Fruit fly (Drosophila melanogaster): ENCODE data around the gene tctn.

The tctn gene

dm6 chr2L:6178740-6179633, 48.5 kb upstream of the tctn start, which contains the start of gene smal (continued):
- TF ChIP-seq CG18619 (GFP tag; optimal IDR thresholded peaks at IDR 0.05) (peak; percentile 26), otp (GFP tag; IDR thresholded peaks at IDR 0.05) (peak; percentile 42; the same call in 1 of the 3 replicates), peb (GFP tag; IDR thresholded peaks at IDR 0.05) (no peak), CG3847 (GFP tag; IDR thresholded peaks at IDR 0.05) (no peak), mam (GFP tag; optimal IDR thresholded peaks at IDR 0.05) (no peak), Hand (GFP tag; optimal IDR thresholded peaks at IDR 0.05) (no peak), lola (GFP tag; optimal IDR thresholded peaks at IDR 0.05) (no peak), CrebB (tag; optimal IDR thresholded peaks at IDR 0.05) (no peak), Hr51 (GFP tag; optimal IDR thresholded peaks at IDR 0.05) (peak in 1 of 2 experiments; percentile 34), D19B (GFP tag; optimal IDR thresholded peaks at IDR 0.05) (no peak), Sry-β (GFP tag; optimal IDR thresholded peaks at IDR 0.05) (no peak), B-H1 (GFP tag; IDR thresholded peaks at IDR 0.05) (no peak), CG17385 (GFP tag; optimal IDR thresholded peaks at IDR 0.05) (peak; percentile 8), tna (GFP tag; IDR thresholded peaks at IDR 0.05; ENCODE audit: partially characterized antibody) (0 out of 2 replicates have a peak, but pooled peaks have one; percentile 48), sc (optimal IDR thresholded peaks at IDR 0.05) (no peak), sc (GFP tag; optimal IDR thresholded peaks at IDR 0.05) (no peak), pan (optimal IDR thresholded peaks at IDR 0.05) (no peak), pan (GFP tag; optimal IDR thresholded peaks at IDR 0.05 in 1 of 2, IDR thresholded peaks at IDR 0.05 in 1 of 2) (no peak), CG7987 (GFP tag; optimal IDR thresholded peaks at IDR 0.05) (peak; percentile 35), odd (GFP tag; optimal IDR thresholded peaks at IDR 0.05) (peak; percentile 19), CG1024 (GFP tag; IDR thresholded peaks at IDR 0.05) (no peak), HHEX (GFP tag; optimal IDR thresholded peaks at IDR 0.05) (no peak), CG11398 (GFP tag; optimal IDR thresholded peaks at IDR 0.05) (peak; percentile 19), CG18599 (GFP tag; optimal IDR thresholded peaks at IDR 0.05) (peak; percentile 40), Abd-B (GFP tag; optimal IDR thresholded peaks at IDR 0.05) (no peak), Six4 (GFP tag; optimal IDR thresholded peaks at IDR 0.05) (no peak), Myb (GFP tag; optimal IDR thresholded peaks at IDR 0.05) (no peak), CG9609 (GFP tag; optimal IDR thresholded peaks at IDR 0.05) (no peak), CG3838 (GFP tag; optimal IDR thresholded peaks at IDR 0.05) (no peak), sim (GFP tag; IDR thresholded peaks at IDR 0.05) (peak; percentile 66), Dek (tag; optimal IDR thresholded peaks at IDR 0.05) (no peak), CG6854 (GFP tag; optimal IDR thresholded peaks at IDR 0.05) (peak; percentile 6), Dbx (GFP tag; IDR thresholded peaks at IDR 0.05) (no peak), slbo (GFP tag; IDR thresholded peaks at IDR 0.05) (no peak), tx (GFP tag; optimal IDR thresholded peaks at IDR 0.05) (no peak), stwl (tag; optimal IDR thresholded peaks at IDR 0.05) (peak; percentile 16), CG12744 (GFP tag; optimal IDR thresholded peaks at IDR 0.05) (no peak), CG5953 (GFP tag; IDR thresholded peaks at IDR 0.05) (0 out of 2 replicates have a peak, but pooled peaks have one; percentile 44), CG12942 (GFP tag; optimal IDR thresholded peaks at IDR 0.05) (no peak), scrt (GFP tag; optimal IDR thresholded peaks at IDR 0.05) (peak; percentile 27), CG13296 (GFP tag; optimal IDR thresholded peaks at IDR 0.05) (no peak), pros (GFP tag; optimal IDR thresholded peaks at IDR 0.05) (peak; percentile 60), Deaf1 (tag; optimal IDR thresholded peaks at IDR 0.05) (peak; percentile 90), Bgb (GFP tag; IDR thresholded peaks at IDR 0.05; ENCODE audit: partially characterized antibody) (peak; percentile 61), CG32532 (GFP tag; IDR thresholded peaks at IDR 0.05) (no peak; the same call in 1 of the 2 replicates), CG8089 (GFP tag; optimal IDR thresholded peaks at IDR 0.05) (no peak), slou (GFP tag; optimal IDR thresholded peaks at IDR 0.05) (no peak), ato (GFP tag; IDR thresholded peaks at IDR 0.05; ENCODE audit: partially characterized antibody) (no peak), CG33557 (GFP tag; optimal IDR thresholded peaks at IDR 0.05) (peak; percentile 41)

Measured in whole organism, embryonic.